Worm (Caenorhabditis elegans) whole organism, young adult: ENCODE results near the gene C05E4.7.

ENCODE experiments used
- ZK185.1 ChIP-seq: sonication (generic microtip); optimal IDR thresholded peaks from 2 replicates; lab custom pipeline; 2016; ENCODE audit warnings: mild to moderate bottlenecking, missing genetic modification characterization, missing compliant biosample characterization; ENCODE audit not compliant: poor library complexity, severe bottlenecking
- ceh-27 ChIP-seq: fragments of 200-800 bp; sonication (Bioruptor generic); optimal IDR thresholded peaks from 2 replicates; lab custom pipeline; 2018; ENCODE audit warnings: mild to moderate bottlenecking, missing genetic modification characterization, moderate library complexity, missing compliant biosample characterization
- egl-44 ChIP-seq: fragments of 200-800 bp; sonication (Bioruptor generic); IDR thresholded peaks from 2 replicates; pipeline ENCODE4 v1.3.6; 2022; ENCODE audit warnings: missing genetic modification reagents, missing genetic modification characterization, missing compliant biosample characterization
- madf-8 ChIP-seq: fragments of 200-800 bp; sonication (Bioruptor generic); conservative IDR thresholded peaks from 2 replicates; pipeline ENCODE4 v1.3.6; 2022; ENCODE audit warnings: missing genetic modification reagents, missing genetic modification characterization, missing compliant biosample characterization
- rec-8 ChIP-seq, 2 experiments: sonication (generic microtip); optimal IDR thresholded peaks; 2 replicates each; lab custom pipeline; 2016; ENCODE audit warnings: mild to moderate bottlenecking in 2 of 2, missing genetic modification characterization in 2 of 2, missing genetic modification reagents in 2 of 2, missing genotype in 2 of 2, missing biosample characterization in 1 of 2, missing compliant biosample characterization in 1 of 2, moderate library complexity in 1 of 2
- tbx-9 ChIP-seq: sonication (generic microtip); optimal IDR thresholded peaks from 2 replicates; lab custom pipeline; 2016; ENCODE audit warnings: borderline replicate concordance, missing genetic modification characterization, inconsistent platforms, missing compliant biosample characterization
- xnd-1 ChIP-seq: sonication (generic microtip); optimal IDR thresholded peaks from 2 replicates; lab custom pipeline; 2016; ENCODE audit warnings: missing genotype, missing genetic modification reagents, missing genetic modification characterization, missing compliant biosample characterization

DNA sequence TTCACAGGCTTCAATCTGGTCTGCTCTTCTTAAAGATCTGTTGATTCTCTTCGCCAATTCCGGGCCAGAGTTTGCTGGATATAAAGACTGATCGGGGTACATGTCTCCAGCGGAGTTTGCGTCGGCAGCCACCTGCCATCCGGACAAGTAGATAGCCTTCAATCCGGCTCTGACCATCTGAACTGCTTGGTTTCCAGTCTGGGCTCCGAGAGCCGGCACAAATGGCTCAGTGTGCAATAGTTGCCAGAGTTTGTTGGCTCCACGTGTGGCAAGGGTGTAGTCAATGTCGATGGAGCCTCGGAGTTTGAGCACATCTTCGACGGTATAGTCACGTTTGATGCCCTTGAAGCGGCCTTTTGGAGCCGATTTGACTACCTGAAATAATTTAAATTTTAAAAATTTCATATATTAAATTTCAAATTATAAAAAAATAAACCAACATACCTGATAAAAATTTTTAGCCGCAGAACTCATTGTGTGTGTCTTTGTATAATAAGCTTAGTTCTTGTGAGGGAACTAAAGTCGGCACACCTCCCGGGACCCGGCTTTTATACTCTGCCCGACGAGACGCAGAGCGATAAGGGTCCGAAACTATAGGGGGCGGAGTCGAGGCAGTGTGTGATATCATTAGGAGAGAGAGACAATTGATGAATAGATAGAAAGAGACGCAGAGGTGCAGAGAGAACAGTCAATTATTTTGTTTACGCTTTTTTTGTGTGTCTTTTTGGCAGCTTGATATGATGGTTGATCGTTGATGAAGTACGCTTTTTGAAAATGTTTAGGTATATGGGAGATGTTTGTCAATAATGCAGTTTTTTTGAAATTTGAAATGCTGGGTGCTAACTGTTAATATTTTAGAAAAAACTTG lies 14.2 kb upstream of the C05E4.7 start, which contains the start of the genes icl-1 and srh-2:
- TF ChIP-seq egl-44 (no peak), xnd-1 (tag; lab: Kevin White, UChicago) (no peak), rec-8 (tag; optimal IDR thresholded peaks at IDR 0.05; lab: Kevin White, UChicago) (peak in 1 of 2 experiments; percentile 41), madf-8 (GFP tag; lab: Robert Waterston, UW) (no peak), ZK185.1 (tag; lab: Kevin White, UChicago) (peak; percentile 27), tbx-9 (tag; lab: Kevin White, UChicago) (no peak), ceh-27 (GFP tag; lab: Kevin White, UChicago) (no peak)
